Worm (Caenorhabditis elegans) whole organism, mixed stage, embryonic: ENCODE measurements around the gene F01E11.3.

Source experiments
- M03D4.4 ChIP-seq: sonication (generic microtip); optimal IDR thresholded peaks from 2 replicates; lab custom pipeline; 2017; ENCODE audit warnings: mild to moderate bottlenecking, missing genetic modification characterization, missing compliant biosample characterization
- bed-3 ChIP-seq: fragments of 200-800 bp; sonication (Bioruptor generic); optimal IDR thresholded peaks from 3 replicates; lab custom pipeline; 2018; ENCODE audit warnings: mild to moderate bottlenecking, missing genetic modification characterization, moderate library complexity, missing compliant biosample characterization
- ceh-39 ChIP-seq: fragments of 150-350 bp; optimal IDR thresholded peaks from 2 replicates; lab custom pipeline; 2014; ENCODE audit warnings: missing biosample characterization, missing genetic modification characterization
- ceh-43 ChIP-seq: fragments of 200-800 bp; sonication (Bioruptor generic); optimal IDR thresholded peaks from 2 replicates; lab custom pipeline; 2018; ENCODE audit warnings: mild to moderate bottlenecking, missing genetic modification characterization, moderate library complexity, missing compliant biosample characterization
- ceh-83 ChIP-seq: fragments of 200-800 bp; sonication (Bioruptor generic); optimal IDR thresholded peaks from 2 replicates; lab custom pipeline; 2018; ENCODE audit warnings: mild to moderate bottlenecking, missing genetic modification characterization, missing compliant biosample characterization
- ces-1 ChIP-seq: fragments of 150-350 bp; optimal IDR thresholded peaks from 2 replicates; lab custom pipeline; 2014; ENCODE audit warnings: missing biosample characterization, missing genetic modification reagents, missing genetic modification characterization
- cnd-1 ChIP-seq: fragments of 200-800 bp; sonication (Bioruptor generic); optimal IDR thresholded peaks from 2 replicates; lab custom pipeline; 2018; ENCODE audit warnings: mild to moderate bottlenecking, missing genetic modification characterization, missing compliant biosample characterization
- drap-1 ChIP-seq: fragments of 200-800 bp; sonication (Bioruptor generic); optimal IDR thresholded peaks from 3 replicates; lab custom pipeline; 2018; ENCODE audit warnings: mild to moderate bottlenecking, missing genetic modification characterization, missing compliant biosample characterization
- elt-1 ChIP-seq: sonication (generic microtip); optimal IDR thresholded peaks from 2 replicates; lab custom pipeline; 2017; ENCODE audit warnings: missing genetic modification characterization, mild to moderate bottlenecking, missing compliant biosample characterization, antibody characterized with exemption, moderate library complexity, borderline replicate concordance; ENCODE audit not compliant: insufficient read depth
- elt-3 ChIP-seq: fragments of 150-350 bp; optimal IDR thresholded peaks from 2 replicates; lab custom pipeline; 2014; ENCODE audit warnings: missing biosample characterization, missing genetic modification characterization
- flh-1 ChIP-seq: fragments of 200-800 bp; sonication (Bioruptor generic); optimal IDR thresholded peaks from 2 replicates; lab custom pipeline; 2018; ENCODE audit warnings: mild to moderate bottlenecking, missing genetic modification characterization, moderate library complexity, missing compliant biosample characterization
- ham-2 ChIP-seq: fragments of 200-800 bp; sonication (Bioruptor generic); optimal IDR thresholded peaks from 2 replicates; lab custom pipeline; 2018; ENCODE audit warnings: mild to moderate bottlenecking, missing genetic modification characterization, missing compliant biosample characterization
- hlh-1 ChIP-seq: fragments of 150-350 bp; optimal IDR thresholded peaks from 2 replicates; lab custom pipeline; 2014; ENCODE audit warnings: missing biosample characterization, missing genetic modification reagents, missing genetic modification characterization
- lin-13 ChIP-seq: fragments of 150-350 bp; optimal IDR thresholded peaks from 2 replicates; lab custom pipeline; 2014; ENCODE audit warnings: missing biosample characterization, missing genetic modification characterization
- lin-32 ChIP-seq: fragments of 200-800 bp; sonication (Bioruptor generic); optimal IDR thresholded peaks from 2 replicates; lab custom pipeline; 2018; ENCODE audit warnings: mild to moderate bottlenecking, missing genetic modification characterization, missing compliant biosample characterization
- lsy-2 ChIP-seq: fragments of 150-350 bp; optimal IDR thresholded peaks from 2 replicates; lab custom pipeline; 2014; ENCODE audit warnings: missing biosample characterization, missing genetic modification characterization
- mab-5 ChIP-seq: fragments of 150-350 bp; optimal IDR thresholded peaks from 2 replicates; lab custom pipeline; 2014; ENCODE audit warnings: missing biosample characterization, missing genetic modification characterization
- mep-1 ChIP-seq: fragments of 150-350 bp; optimal IDR thresholded peaks from 2 replicates; lab custom pipeline; 2017; ENCODE audit warnings: missing biosample characterization, missing genetic modification reagents, missing genetic modification characterization, inconsistent platforms
- mls-2 ChIP-seq: sonication (generic microtip); optimal IDR thresholded peaks from 2 replicates; lab custom pipeline; 2016; ENCODE audit warnings: mild to moderate bottlenecking, missing genetic modification characterization, moderate library complexity, missing compliant biosample characterization
- nhr-12 ChIP-seq: fragments of 150-350 bp; optimal IDR thresholded peaks from 2 replicates; lab custom pipeline; 2014; ENCODE audit warnings: missing biosample characterization, missing genetic modification characterization
- nhr-2 ChIP-seq: fragments of 150-350 bp; optimal IDR thresholded peaks from 2 replicates; lab custom pipeline; 2014; ENCODE audit warnings: missing biosample characterization, missing genetic modification characterization
- nhr-237 ChIP-seq: fragments of 150-350 bp; optimal IDR thresholded peaks from 2 replicates; lab custom pipeline; 2014; ENCODE audit warnings: missing biosample characterization, missing genetic modification characterization
- nhr-28 ChIP-seq: fragments of 150-350 bp; optimal IDR thresholded peaks from 2 replicates; lab custom pipeline; 2014; ENCODE audit warnings: missing biosample characterization, missing genetic modification characterization
- nhr-76 ChIP-seq: sonication (generic microtip); optimal IDR thresholded peaks from 2 replicates; lab custom pipeline; 2017; ENCODE audit warnings: missing biosample characterization, missing genetic modification characterization
- pha-4 ChIP-seq: fragments of 150-350 bp; optimal IDR thresholded peaks from 2 replicates; lab custom pipeline; 2018; ENCODE audit warnings: missing biosample characterization, missing genetic modification reagents, missing genetic modification characterization
- sem-2 ChIP-seq: fragments of 200-800 bp; sonication (Bioruptor generic); optimal IDR thresholded peaks from 2 replicates; lab custom pipeline; 2018; ENCODE audit warnings: mild to moderate bottlenecking, missing genetic modification characterization, missing compliant biosample characterization
- snpc-4 ChIP-seq: fragments of 150-350 bp; optimal IDR thresholded peaks from 2 replicates; lab custom pipeline; 2014; ENCODE audit warnings: missing biosample characterization, missing genetic modification characterization
- sptf-1 ChIP-seq: sonication (generic microtip); optimal IDR thresholded peaks from 2 replicates; lab custom pipeline; 2017; ENCODE audit warnings: mild to moderate bottlenecking, missing genetic modification characterization, moderate library complexity, missing compliant biosample characterization
- unc-120 ChIP-seq: sonication (generic microtip); optimal IDR thresholded peaks from 2 replicates; lab custom pipeline; 2017; ENCODE audit warnings: missing genetic modification characterization, missing compliant biosample characterization; ENCODE audit not compliant: poor library complexity, severe bottlenecking
- unc-39 ChIP-seq: fragments of 150-350 bp; optimal IDR thresholded peaks from 2 replicates; lab custom pipeline; 2014; ENCODE audit warnings: missing biosample characterization, missing genetic modification characterization
- unc-62 ChIP-seq: fragments of 150-350 bp; optimal IDR thresholded peaks from 2 replicates; lab custom pipeline; 2014; ENCODE audit warnings: missing biosample characterization, missing genetic modification reagents, missing genetic modification characterization
- zip-8 ChIP-seq: fragments of 150-350 bp; optimal IDR thresholded peaks from 2 replicates; lab custom pipeline; 2014; ENCODE audit warnings: missing biosample characterization, missing genetic modification characterization
- ztf-11 ChIP-seq: fragments of 150-350 bp; optimal IDR thresholded peaks from 2 replicates; lab custom pipeline; 2014; ENCODE audit warnings: missing biosample characterization, missing genetic modification characterization

Gene F01E11.3

DNA sequence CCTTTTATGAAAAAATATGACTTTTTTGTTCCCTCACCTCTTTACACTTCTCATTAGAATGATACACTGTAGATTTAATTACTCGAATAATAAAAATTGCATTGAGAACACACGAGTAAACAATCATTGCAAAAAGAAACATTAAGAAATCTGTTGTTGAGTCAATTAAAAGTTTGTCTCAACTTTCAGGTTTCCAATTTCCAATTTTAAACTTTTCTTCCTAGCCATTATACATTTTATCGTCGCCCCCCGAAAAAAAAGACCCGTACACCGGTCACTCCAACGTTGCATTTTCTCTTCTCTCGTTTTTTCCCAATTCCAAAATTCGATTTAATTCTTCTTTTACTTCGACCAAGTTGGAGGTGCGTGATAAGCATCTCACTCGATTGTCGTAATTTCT is 27.2 kb upstream of the F01E11.3 start, which contains the start of gene C16E9.1:
TSS of gene C16E9.1 (plus strand) at position 301 of the 400 bp plus-strand sequence.
- TF ChIP-seq mls-2 (no peak), lsy-2 (tag; lab: Kevin White, UChicago) (no peak), nhr-12 (tag; lab: Kevin White, UChicago) (no peak), ceh-43 (GFP tag; lab: Kevin White, UChicago) (no peak), bed-3 (GFP tag; lab: Kevin White, UChicago) (no peak), unc-62 (no peak), cnd-1 (tag; lab: Kevin White, UChicago) (no peak), unc-39 (no peak), lin-32 (GFP tag; lab: Kevin White, UChicago) (no peak), snpc-4 (no peak), hlh-1 (tag; lab: Kevin White, UChicago) (no peak), ztf-11 (no peak), nhr-237 (tag; lab: Kevin White, UChicago) (no peak), drap-1 (no peak), nhr-76 (tag; lab: Kevin White, UChicago) (no peak), elt-1 (no peak)

DNA sequence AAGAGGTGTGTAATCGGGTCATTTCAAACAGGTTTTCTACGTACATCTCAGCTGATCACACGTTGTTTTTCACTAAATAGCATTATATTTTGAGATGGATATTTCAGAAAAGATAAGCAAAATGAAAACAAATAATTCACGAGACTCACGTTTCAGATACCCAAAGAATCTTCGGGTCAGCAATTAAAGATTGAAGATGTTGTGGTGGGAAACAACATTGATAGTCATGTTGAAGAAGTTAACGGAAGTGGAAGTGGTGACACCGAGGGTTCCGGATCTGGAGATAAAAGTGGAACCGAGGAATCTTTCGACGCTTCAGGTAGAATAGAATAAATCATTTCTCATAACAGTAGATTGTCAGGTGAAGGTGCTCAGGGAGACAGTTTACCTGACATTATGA is 26.4 kb upstream of the F01E11.3 start:
- TF ChIP-seq lin-32 (GFP tag; lab: Kevin White, UChicago) = no peak
- no peak for TF ChIP-seq cnd-1 (tag; lab: Kevin White, UChicago)
- TF ChIP-seq ztf-11 = no peak
- no peak for TF ChIP-seq ceh-83 (GFP tag; lab: Kevin White, UChicago)
- TF ChIP-seq elt-1 = no peak
- TF ChIP-seq nhr-76 (tag; lab: Kevin White, UChicago) = no peak
- no peak for TF ChIP-seq mab-5 (tag; lab: Kevin White, UChicago)
- no peak for TF ChIP-seq unc-120 (tag; lab: Kevin White, UChicago)
- TF ChIP-seq nhr-237 (tag; lab: Kevin White, UChicago) = no peak
- no peak for TF ChIP-seq nhr-28
- no peak for TF ChIP-seq sem-2 (GFP tag; lab: Kevin White, UChicago)
- no peak for TF ChIP-seq ceh-39 (tag; lab: Kevin White, UChicago)
- no peak for TF ChIP-seq M03D4.4 (tag; lab: Kevin White, UChicago)
- TF ChIP-seq bed-3 (GFP tag; lab: Kevin White, UChicago) = no peak

DNA sequence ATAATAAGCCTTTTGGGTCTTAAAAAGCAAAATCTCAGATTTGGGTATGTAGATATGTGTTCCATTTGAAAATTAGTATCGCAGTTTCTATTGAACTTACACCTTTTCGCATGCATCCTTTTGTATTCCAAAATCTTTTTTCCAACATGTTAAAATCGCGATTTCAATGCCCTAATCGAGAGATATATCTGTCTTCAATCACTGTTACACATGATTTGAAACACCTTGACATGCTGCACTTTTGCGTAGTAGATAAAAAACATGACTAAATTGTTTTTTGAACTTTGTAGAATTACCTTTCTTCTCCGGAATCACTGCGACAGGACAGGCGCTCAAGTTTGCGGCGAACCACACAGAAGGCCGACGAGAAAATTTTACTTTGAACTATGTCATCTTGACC is 25.4 kb upstream of the F01E11.3 start:
- TF ChIP-seq ceh-83 (GFP tag; lab: Kevin White, UChicago) = no peak
- no peak for TF ChIP-seq zip-8 (tag; lab: Kevin White, UChicago)
- no peak for TF ChIP-seq nhr-237 (tag; lab: Kevin White, UChicago)
- no peak for TF ChIP-seq nhr-76 (tag; lab: Kevin White, UChicago)
- TF ChIP-seq nhr-2 (tag; lab: Kevin White, UChicago) = no peak
- TF ChIP-seq ztf-11 = no peak
- TF ChIP-seq pha-4 = no peak
- TF ChIP-seq nhr-28 = no peak
- no peak for TF ChIP-seq flh-1 (GFP tag; lab: Kevin White, UChicago)

DNA sequence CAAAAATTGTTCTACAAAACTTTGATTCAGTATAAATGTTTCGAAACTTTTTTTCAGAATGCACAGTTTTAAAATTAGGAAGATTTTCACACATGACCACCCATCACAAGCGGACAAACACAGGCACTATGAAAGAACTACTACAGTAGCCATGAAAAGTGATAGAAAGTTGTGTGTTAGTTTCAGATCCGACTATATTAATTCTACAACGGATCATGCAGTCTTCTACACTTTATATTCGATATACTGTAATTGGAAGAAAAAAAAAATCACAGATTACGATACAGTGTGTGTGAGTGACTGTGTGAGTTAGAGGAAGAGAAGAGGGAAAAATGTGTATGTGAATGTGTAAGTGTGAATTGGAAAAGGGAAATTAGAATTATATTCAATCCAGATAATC is 20.4 kb upstream of the F01E11.3 start:
- no peak for TF ChIP-seq elt-3
- no peak for TF ChIP-seq lsy-2 (tag; lab: Kevin White, UChicago)
- TF ChIP-seq, all 35 proteins: peak for 0

DNA sequence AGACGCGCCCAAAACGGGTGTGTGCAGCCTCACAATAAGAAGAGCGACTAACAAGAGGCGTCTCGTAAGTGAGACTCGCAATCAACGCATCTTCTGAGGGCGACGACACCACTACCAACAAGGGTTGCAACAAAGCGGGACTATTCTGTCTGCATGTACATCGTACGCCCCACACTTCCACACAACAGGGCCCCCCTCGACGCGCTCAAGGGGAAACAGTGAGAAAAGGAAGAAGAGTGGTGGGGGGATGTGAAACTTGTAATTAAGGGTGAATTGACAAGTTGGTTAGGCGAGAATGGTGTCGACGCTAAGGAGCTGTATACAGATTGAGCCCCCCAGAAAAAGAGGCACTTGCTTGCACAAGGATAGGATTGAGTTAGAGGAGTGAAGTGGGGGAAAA is 13.8 kb upstream of the F01E11.3 start:
- TF ChIP-seq lin-32 (GFP tag; lab: Kevin White, UChicago) (no peak), bed-3 (GFP tag; lab: Kevin White, UChicago) (no peak), elt-1 (no peak), snpc-4 (no peak), zip-8 (tag; lab: Kevin White, UChicago) (no peak), unc-120 (tag; lab: Kevin White, UChicago) (no peak), mls-2 (peak; percentile 50), nhr-76 (tag; lab: Kevin White, UChicago) (no peak), ztf-11 (no peak), ces-1 (GFP tag; lab: Kevin White, UChicago) (peak; percentile 67), lsy-2 (tag; lab: Kevin White, UChicago) (no peak), pha-4 (no peak), flh-1 (GFP tag; lab: Kevin White, UChicago) (no peak), sptf-1 (peak; percentile 19), mab-5 (tag; lab: Kevin White, UChicago) (no peak), nhr-12 (tag; lab: Kevin White, UChicago) (no peak), lin-13 (no peak), elt-3 (no peak), ceh-83 (GFP tag; lab: Kevin White, UChicago) (no peak), mep-1 (tag; lab: Kevin White, UChicago) (no peak), ham-2 (GFP tag; lab: Kevin White, UChicago) (no peak)
